Worm (Caenorhabditis elegans) whole organism, L2 larva: ENCODE data around the gene mrps-7.
"Not testable (repeated sequence)": the region's sequence is repeated elsewhere in the genome, so short reads cannot be mapped to it uniquely, and the experiment has no call there.

ENCODE experiments used
- C34F6.9 ChIP-seq: fragments of 150-350 bp; optimal IDR thresholded peaks from 2 replicates; lab custom pipeline; 2014; ENCODE audit warnings: missing biosample characterization, missing genetic modification characterization
- F13H6.1 ChIP-seq: sonication (generic microtip); optimal IDR thresholded peaks from 2 replicates; lab custom pipeline; 2016; ENCODE audit warnings: missing genetic modification characterization, missing compliant biosample characterization
- alr-1 ChIP-seq: fragments of 150-350 bp; optimal IDR thresholded peaks from 2 replicates; lab custom pipeline; 2014; ENCODE audit warnings: missing biosample characterization, missing genetic modification characterization
- aly-2 ChIP-seq: fragments of 150-350 bp; optimal IDR thresholded peaks from 2 replicates; lab custom pipeline; 2014; ENCODE audit warnings: missing biosample characterization, missing genetic modification characterization
- ama-1 ChIP-seq: fragments of 150-350 bp; optimal IDR thresholded peaks from 2 replicates; lab custom pipeline; 2018; ENCODE audit warnings: inconsistent platforms
- blmp-1 ChIP-seq: sonication (generic microtip); optimal IDR thresholded peaks from 2 replicates; lab custom pipeline; 2017; ENCODE audit warnings: missing genetic modification characterization, mild to moderate bottlenecking, missing compliant biosample characterization, antibody characterized with exemption, moderate library complexity; ENCODE audit not compliant: insufficient read depth
- ceh-16 ChIP-seq: fragments of 150-350 bp; optimal IDR thresholded peaks from 2 replicates; lab custom pipeline; 2014; ENCODE audit warnings: missing biosample characterization, missing genetic modification characterization
- crh-2 ChIP-seq: sonication (generic microtip); optimal IDR thresholded peaks from 2 replicates; lab custom pipeline; 2017; ENCODE audit warnings: missing biosample characterization, missing genetic modification characterization
- elt-1 ChIP-seq: fragments of 150-350 bp; optimal IDR thresholded peaks from 2 replicates; lab custom pipeline; 2014; ENCODE audit warnings: missing biosample characterization, missing genetic modification characterization
- elt-3 ChIP-seq: sonication (generic microtip); optimal IDR thresholded peaks from 2 replicates; lab custom pipeline; 2017; ENCODE audit warnings: missing biosample characterization, missing genetic modification characterization
- fos-1 ChIP-seq: fragments of 150-350 bp; optimal IDR thresholded peaks from 2 replicates; lab custom pipeline; 2014; ENCODE audit warnings: missing biosample characterization, missing genetic modification characterization
- lin-13 ChIP-seq: fragments of 150-350 bp; optimal IDR thresholded peaks from 2 replicates; lab custom pipeline; 2014; ENCODE audit warnings: missing biosample characterization, missing genetic modification reagents, missing genetic modification characterization
- lsy-2 ChIP-seq, 2 experiments: fragments of 150-350 bp in 1 of 2; sonication (generic microtip) in 1 of 2; optimal IDR thresholded peaks; 2 replicates each; lab custom pipeline; 2014 to 2017; ENCODE audit warnings: missing biosample characterization in 2 of 2, missing genetic modification characterization in 2 of 2
- mab-5 ChIP-seq: fragments of 150-350 bp; optimal IDR thresholded peaks from 2 replicates; lab custom pipeline; 2014; ENCODE audit warnings: missing biosample characterization, missing genetic modification characterization
- mdl-1 ChIP-seq, 2 experiments: fragments of 150-350 bp in 1 of 2; sonication (generic microtip) in 1 of 2; optimal IDR thresholded peaks; 2 replicates each; lab custom pipeline; 2017; ENCODE audit warnings: missing biosample characterization in 2 of 2, missing genetic modification characterization in 2 of 2
- nhr-10 ChIP-seq: sonication (generic microtip); optimal IDR thresholded peaks from 2 replicates; lab custom pipeline; 2017; ENCODE audit warnings: missing biosample characterization, missing genetic modification characterization
- nhr-12 ChIP-seq: fragments of 150-350 bp; optimal IDR thresholded peaks from 2 replicates; lab custom pipeline; 2014; ENCODE audit warnings: missing biosample characterization, missing genetic modification characterization
- nhr-129 ChIP-seq: fragments of 150-350 bp; optimal IDR thresholded peaks from 2 replicates; lab custom pipeline; 2014; ENCODE audit warnings: missing biosample characterization, missing genetic modification characterization
- nhr-21 ChIP-seq: fragments of 150-350 bp; optimal IDR thresholded peaks from 2 replicates; lab custom pipeline; 2014; ENCODE audit warnings: missing biosample characterization, missing genetic modification characterization
- nhr-25 ChIP-seq: fragments of 150-350 bp; sonication (generic microtip); optimal IDR thresholded peaks from 3 replicates; lab custom pipeline; 2014; ENCODE audit warnings: missing biosample characterization, missing genetic modification characterization
- nhr-6 ChIP-seq: fragments of 150-350 bp; optimal IDR thresholded peaks from 2 replicates; lab custom pipeline; 2014; ENCODE audit warnings: missing biosample characterization, missing genetic modification characterization
- peb-1 ChIP-seq: fragments of 150-350 bp; optimal IDR thresholded peaks from 2 replicates; lab custom pipeline; 2014; ENCODE audit warnings: missing biosample characterization, missing genetic modification characterization
- sem-4 ChIP-seq: fragments of 150-350 bp; optimal IDR thresholded peaks from 2 replicates; lab custom pipeline; 2014; ENCODE audit warnings: missing biosample characterization, missing genetic modification reagents, missing genetic modification characterization
- sma-3 ChIP-seq: sonication (generic microtip); optimal IDR thresholded peaks from 2 replicates; lab custom pipeline; 2016; ENCODE audit warnings: missing genetic modification reagents, missing genetic modification characterization, missing compliant biosample characterization
- sma-9 ChIP-seq, 2 experiments: fragments of 150-350 bp in 1 of 2; sonication (generic microtip) in 1 of 2; optimal IDR thresholded peaks; 2 replicates each; lab custom pipeline; 2014 to 2016; ENCODE audit warnings: missing genetic modification characterization in 2 of 2, mild to moderate bottlenecking in 1 of 2, missing biosample characterization in 1 of 2, missing compliant biosample characterization in 1 of 2, missing genetic modification reagents in 1 of 2, moderate library complexity in 1 of 2
- snpc-4 ChIP-seq: fragments of 150-350 bp; optimal IDR thresholded peaks from 2 replicates; lab custom pipeline; 2014; ENCODE audit warnings: missing biosample characterization, missing genetic modification characterization
- unc-39 ChIP-seq: fragments of 150-350 bp; optimal IDR thresholded peaks from 2 replicates; lab custom pipeline; 2014; ENCODE audit warnings: missing biosample characterization, missing genetic modification characterization
- unc-55 ChIP-seq: fragments of 150-350 bp; sonication (generic microtip); optimal IDR thresholded peaks from 3 replicates; lab custom pipeline; 2014; ENCODE audit warnings: missing biosample characterization, missing genetic modification reagents, missing genetic modification characterization
- unc-62 ChIP-seq: fragments of 150-350 bp; optimal IDR thresholded peaks from 2 replicates; lab custom pipeline; 2014; ENCODE audit warnings: missing biosample characterization, missing genetic modification reagents, missing genetic modification characterization
- zag-1 ChIP-seq: fragments of 150-350 bp; optimal IDR thresholded peaks from 2 replicates; lab custom pipeline; 2014; ENCODE audit warnings: missing biosample characterization, missing genetic modification characterization
- ztf-4 ChIP-seq: fragments of 150-350 bp; optimal IDR thresholded peaks from 2 replicates; lab custom pipeline; 2014; ENCODE audit warnings: missing biosample characterization, missing genetic modification characterization

The mrps-7 gene

ce11 chrIV:14765336-14765735, 2.2 kb downstream of the mrps-7 start, which contains the start of gene Y57G11C.5:
Gene Y57G11C.5 (minus strand): TSS chrIV:14765436.
- TF ChIP-seq nhr-12 (tag; lab: Kevin White, UChicago) (no peak), alr-1 (tag; lab: Kevin White, UChicago) (no peak)

- peak; percentile 34 for TF ChIP-seq snpc-4 (tag; lab: Kevin White, UChicago)
- peak; percentile 8 for TF ChIP-seq sma-3 (GFP tag; lab: Kevin White, UChicago)
- no peak for TF ChIP-seq unc-55 (GFP tag; lab: Kevin White, UChicago)
Observed at ce11 chrIV:14764719-14765173, 2.8 kb downstream of the mrps-7 start.

- TF ChIP-seq nhr-21 (no peak), ztf-4 (tag; lab: Kevin White, UChicago) (peak; percentile 39), ama-1 (lab: Kevin White, UChicago) (peak; percentile 81), lsy-2 (tag; optimal IDR thresholded peaks at IDR 0.05; lab: Kevin White, UChicago) (peak in 1 of 2 experiments; percentile 28)
Observed at ce11 chrIV:14763938-14764718, 3.4 kb downstream of the mrps-7 start.

- TF ChIP-seq lin-13 (GFP tag; lab: Kevin White, UChicago) (peak; percentile 13), lsy-2 (tag; optimal IDR thresholded peaks at IDR 0.05; lab: Kevin White, UChicago) (peak in 1 of 2 experiments; percentile 50), fos-1 (tag; lab: Kevin White, UChicago) (peak; percentile 53), ama-1 (lab: Kevin White, UChicago) (peak; percentile 65), sma-9 (GFP tag; optimal IDR thresholded peaks at IDR 0.05; lab: Kevin White, UChicago) (peak; percentile 34), mab-5 (tag; lab: Kevin White, UChicago) (peak; percentile 20), mdl-1 (tag; optimal IDR thresholded peaks at IDR 0.05; lab: Kevin White, UChicago) (peak; percentile 43 to 65), C34F6.9 (tag; lab: Kevin White, UChicago) (peak; percentile 82), blmp-1 (tag; lab: Kevin White, UChicago) (peak; percentile 15), nhr-129 (tag; lab: Kevin White, UChicago) (peak; percentile 86), crh-2 (tag; lab: Kevin White, UChicago) (peak; percentile 54), sma-3 (GFP tag; lab: Kevin White, UChicago) (peak; percentile 27), F13H6.1 (peak; percentile 55), unc-55 (GFP tag; lab: Kevin White, UChicago) (peak; percentile 61), nhr-6 (tag; lab: Kevin White, UChicago) (peak; percentile 21), nhr-21 (peak; percentile 57)
- TF ChIP-seq sma-9 (tag; optimal IDR thresholded peaks at IDR 0.05; lab: Kevin White, UChicago): not testable (repeated sequence)
Observed at ce11 chrIV:14763348-14763747, 4.2 kb downstream of the mrps-7 start.

ce11 chrIV:14760845-14761244, 6.7 kb downstream of the mrps-7 start, which contains the start of gene ptp-5.2:
Gene ptp-5.2 (minus strand): TSS chrIV:14760945.
- TF ChIP-seq unc-39 (tag; lab: Kevin White, UChicago) (no peak), ceh-16 (tag; lab: Kevin White, UChicago) (no peak), elt-3 (tag; lab: Kevin White, UChicago) (no peak), unc-62 (no peak), aly-2 (tag; lab: Kevin White, UChicago) (no peak)

ce11 chrIV:14759662-14760061, 7.9 kb downstream of the mrps-7 start:
- TF ChIP-seq unc-55 (GFP tag; lab: Kevin White, UChicago) (no peak), nhr-129 (tag; lab: Kevin White, UChicago) (no peak), nhr-10 (tag; lab: Kevin White, UChicago) (no peak), sem-4 (tag; lab: Kevin White, UChicago) (no peak), nhr-12 (tag; lab: Kevin White, UChicago) (no peak), nhr-25 (tag; lab: Kevin White, UChicago) (no peak), sma-3 (GFP tag; lab: Kevin White, UChicago) (no peak), peb-1 (tag; lab: Kevin White, UChicago) (no peak), elt-1 (tag; lab: Kevin White, UChicago) (no peak), nhr-21 (no peak), lin-13 (GFP tag; lab: Kevin White, UChicago) (no peak), zag-1 (tag; lab: Kevin White, UChicago) (no peak), F13H6.1 (no peak)
- TF ChIP-seq, all 48 proteins: peak for 0
